Worm (Caenorhabditis elegans) whole organism, L4 larva: ENCODE data around the gene gcna-1.
A peak's percentile ranks its signal among the peaks of the same experiment; 100 is the strongest.

Experiments used
- F49E8.2 ChIP-seq: sonication (generic microtip); optimal IDR thresholded peaks from 2 replicates; lab custom pipeline; 2016; ENCODE audit warnings: missing compliant biosample characterization, mild to moderate bottlenecking, missing genetic modification characterization, borderline replicate concordance
- R02D3.7 ChIP-seq: fragments of 150-350 bp; sonication (generic microtip); optimal IDR thresholded peaks from 3 replicates; lab custom pipeline; 2014; ENCODE audit warnings: missing biosample characterization, missing genetic modification characterization
- T20F7.1 ChIP-seq: fragments of 200-800 bp; sonication (Bioruptor generic); optimal IDR thresholded peaks from 2 replicates; lab custom pipeline; 2018; ENCODE audit warnings: mild to moderate bottlenecking, missing genetic modification characterization, missing compliant biosample characterization
- Y105C5A.15 ChIP-seq: fragments of 200-800 bp; sonication (Bioruptor generic); IDR thresholded peaks from 2 replicates; pipeline ENCODE4 v1.3.6; 2022; ENCODE audit warnings: missing genetic modification characterization, missing compliant biosample characterization
- Y5F2A.4 ChIP-seq: fragments of 200-800 bp; sonication (Bioruptor generic); optimal IDR thresholded peaks from 2 replicates; lab custom pipeline; 2018; ENCODE audit warnings: mild to moderate bottlenecking, missing genetic modification characterization, missing compliant biosample characterization
- ZK337.2 ChIP-seq: fragments of 200-800 bp; sonication (Bioruptor generic); IDR thresholded peaks from 2 replicates; pipeline ENCODE4 v1.3.6; 2022; ENCODE audit warnings: missing genetic modification reagents, missing genetic modification characterization, missing compliant biosample characterization
- aha-1 ChIP-seq: fragments of 150-350 bp; peaks from one replicate; lab custom pipeline; 2014; ENCODE audit warnings: missing biosample characterization, missing genetic modification characterization
- ama-1 ChIP-seq: fragments of 150-350 bp; optimal IDR thresholded peaks from 2 replicates; lab custom pipeline; 2014; ENCODE audit warnings: inconsistent platforms, mixed read lengths
- arid-1 ChIP-seq: fragments of 200-800 bp; sonication (Bioruptor generic); conservative IDR thresholded peaks from 2 replicates; pipeline ENCODE4 v1.3.6; 2022; ENCODE audit warnings: missing genetic modification reagents, missing genetic modification characterization, missing compliant biosample characterization
- ceh-20 ChIP-seq: fragments of 200-800 bp; sonication (Bioruptor generic); IDR thresholded peaks from 2 replicates; pipeline ENCODE4 v1.3.6; 2022; ENCODE audit warnings: missing genetic modification reagents, missing genetic modification characterization, missing compliant biosample characterization
- ceh-62 ChIP-seq: sonication (generic microtip); optimal IDR thresholded peaks from 2 replicates; lab custom pipeline; 2017; ENCODE audit warnings: missing biosample characterization, missing genetic modification characterization
- ces-1 ChIP-seq: fragments of 150-350 bp; sonication (generic microtip); optimal IDR thresholded peaks from 4 replicates; lab custom pipeline; 2014; ENCODE audit warnings: missing biosample characterization, missing genetic modification reagents, missing genetic modification characterization
- ctbp-1 ChIP-seq: fragments of 200-800 bp; sonication (Bioruptor generic); IDR thresholded peaks from 2 replicates; pipeline ENCODE4 v1.3.6; 2022; ENCODE audit warnings: missing genetic modification reagents, missing genetic modification characterization, missing compliant biosample characterization
- daf-16 ChIP-seq, 3 experiments: sonication (generic microtip); optimal IDR thresholded peaks; 2 replicates each; lab custom pipeline; 2016 to 2017; ENCODE audit warnings: missing genetic modification characterization in 3 of 3, missing genetic modification reagents in 3 of 3, mild to moderate bottlenecking in 2 of 3, missing compliant biosample characterization in 2 of 3, missing biosample characterization in 1 of 3, moderate library complexity in 1 of 3
- daf-19 ChIP-seq: fragments of 200-800 bp; sonication (Bioruptor generic); conservative IDR thresholded peaks from 2 replicates; pipeline ENCODE4 v1.3.6; 2022; ENCODE audit warnings: missing genetic modification characterization, missing compliant biosample characterization
- dmd-6 ChIP-seq: fragments of 200-800 bp; sonication (Bioruptor generic); IDR thresholded peaks from 2 replicates; pipeline ENCODE4 v1.3.6; 2022; ENCODE audit warnings: missing genetic modification reagents, missing genetic modification characterization, missing compliant biosample characterization
- dmd-8 ChIP-seq: fragments of 200-800 bp; sonication (Bioruptor generic); IDR thresholded peaks from 2 replicates; pipeline ENCODE4 v1.3.6; 2022; ENCODE audit warnings: missing genetic modification characterization, missing compliant biosample characterization
- dve-1 ChIP-seq: sonication (generic microtip); optimal IDR thresholded peaks from 2 replicates; lab custom pipeline; 2017; ENCODE audit warnings: antibody characterized with exemption, mild to moderate bottlenecking, missing genetic modification characterization, missing compliant biosample characterization; ENCODE audit not compliant: insufficient read depth
- egl-27 ChIP-seq: sonication (generic microtip); optimal IDR thresholded peaks from 3 replicates; lab custom pipeline; 2017; ENCODE audit warnings: missing biosample characterization, missing genetic modification reagents, missing genetic modification characterization
- egl-43 ChIP-seq: fragments of 200-800 bp; sonication (Bioruptor generic); IDR thresholded peaks from 2 replicates; pipeline ENCODE4 v1.3.6; 2022; ENCODE audit warnings: missing genetic modification reagents, missing genetic modification characterization, missing compliant biosample characterization
- fkh-10 ChIP-seq: fragments of 150-350 bp; optimal IDR thresholded peaks from 2 replicates; lab custom pipeline; 2014; ENCODE audit warnings: missing biosample characterization, missing genetic modification reagents, missing genetic modification characterization
- hlh-11 ChIP-seq: fragments of 200-800 bp; sonication (Bioruptor generic); optimal IDR thresholded peaks from 2 replicates; lab custom pipeline; 2018; ENCODE audit warnings: mild to moderate bottlenecking, missing genetic modification characterization, missing compliant biosample characterization
- hlh-30 ChIP-seq: sonication (generic microtip); optimal IDR thresholded peaks from 2 replicates; lab custom pipeline; 2017; ENCODE audit warnings: antibody characterized with exemption, mild to moderate bottlenecking, missing genetic modification characterization, missing compliant biosample characterization; ENCODE audit not compliant: insufficient read depth
- hmg-1.1 ChIP-seq: fragments of 200-800 bp; sonication (Bioruptor generic); IDR thresholded peaks from 2 replicates; pipeline ENCODE4 v1.3.6; 2022; ENCODE audit warnings: missing genetic modification reagents, missing genetic modification characterization, missing compliant biosample characterization
- lin-1 ChIP-seq: fragments of 200-800 bp; sonication (Bioruptor generic); IDR thresholded peaks from 2 replicates; pipeline ENCODE4 v1.3.6; 2022; ENCODE audit warnings: missing genetic modification reagents, missing genetic modification characterization, missing compliant biosample characterization
- lsy-2 ChIP-seq, 2 experiments: fragments of 150-350 bp in 1 of 2; sonication (generic microtip) in 1 of 2; optimal IDR thresholded peaks; 2 replicates each; lab custom pipeline; 2014 to 2017; ENCODE audit warnings: missing biosample characterization in 2 of 2, missing genetic modification characterization in 2 of 2
- mxl-3 ChIP-seq: fragments of 200-800 bp; sonication (Bioruptor generic); optimal IDR thresholded peaks from 2 replicates; lab custom pipeline; 2018; ENCODE audit warnings: mild to moderate bottlenecking, missing genetic modification characterization, missing compliant biosample characterization
- nhr-111 ChIP-seq: fragments of 200-800 bp; sonication (Bioruptor generic); optimal IDR thresholded peaks from 2 replicates; lab custom pipeline; 2018; ENCODE audit warnings: mild to moderate bottlenecking, missing genetic modification characterization, missing compliant biosample characterization
- nhr-76 ChIP-seq: fragments of 150-350 bp; optimal IDR thresholded peaks from 2 replicates; lab custom pipeline; 2014; ENCODE audit warnings: missing biosample characterization, missing genetic modification characterization
- rbr-2 ChIP-seq: sonication (generic microtip); optimal IDR thresholded peaks from 2 replicates; lab custom pipeline; 2016; ENCODE audit warnings: missing genotype, missing genetic modification characterization, missing compliant biosample characterization
- snpc-1.2 ChIP-seq: fragments of 200-800 bp; sonication (Bioruptor generic); IDR thresholded peaks from 2 replicates; pipeline ENCODE4 v1.3.6; 2022; ENCODE audit warnings: missing genetic modification reagents, missing genetic modification characterization, missing compliant biosample characterization
- unc-62 ChIP-seq, 3 experiments: fragments of 150-350 bp in 1 of 3; sonication (generic microtip); optimal IDR thresholded peaks in 2 of 3; peaks in 1 of 3; 1 replicate in 1 of 3; 2 replicates in 2 of 3; lab custom pipeline; 2014 to 2017; ENCODE audit warnings: missing biosample characterization in 3 of 3, missing genetic modification characterization in 3 of 3, missing genetic modification reagents in 3 of 3, missing genotype in 1 of 3
- vab-7 ChIP-seq: fragments of 200-800 bp; sonication (Bioruptor generic); IDR thresholded peaks from 2 replicates; pipeline ENCODE4 v1.3.6; 2022; ENCODE audit warnings: missing genetic modification reagents, missing genetic modification characterization, missing compliant biosample characterization
- zag-1 ChIP-seq: fragments of 150-350 bp; optimal IDR thresholded peaks from 2 replicates; lab custom pipeline; 2014; ENCODE audit warnings: missing biosample characterization, missing genetic modification characterization
- zip-11 ChIP-seq: fragments of 200-800 bp; sonication (Bioruptor generic); IDR thresholded peaks from 2 replicates; pipeline ENCODE4 v1.3.6; 2022; ENCODE audit warnings: missing genetic modification characterization, missing compliant biosample characterization

Gene gcna-1

DNA sequence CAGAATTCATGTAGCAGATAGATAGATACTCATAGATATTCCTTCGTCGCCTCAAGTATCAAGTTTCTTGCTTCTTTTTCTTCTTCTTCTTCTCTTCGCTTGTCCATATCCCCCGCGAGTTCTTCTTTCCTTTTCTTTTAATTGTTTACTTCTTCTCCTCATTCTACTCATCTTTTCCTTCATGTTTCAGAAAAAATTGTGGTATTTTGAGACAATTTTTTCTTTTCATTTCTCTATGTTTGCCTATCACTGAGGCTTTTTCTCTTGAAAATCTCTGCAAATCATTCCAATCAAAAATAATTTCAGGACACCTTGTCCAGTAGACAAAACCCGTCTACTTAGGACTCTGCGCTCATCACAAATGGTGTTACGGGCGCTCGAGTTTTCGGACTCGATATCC is 16.0 kb downstream of the gcna-1 start, which contains the start of gene T04C9.1:
TSS of gene T04C9.1 (plus strand) at position 301 of the 400 bp plus-strand sequence.
- TF ChIP-seq nhr-111 (GFP tag; lab: Kevin White, UChicago) (no peak), daf-19 (GFP tag; lab: Robert Waterston, UW) (no peak), unc-62 (GFP tag; optimal IDR thresholded peaks at IDR 0.05 in 1 of 2; lab: Kevin White, UChicago) (no peak), unc-62 (tag; optimal IDR thresholded peaks at IDR 0.05; lab: Kevin White, UChicago) (no peak), R02D3.7 (tag; lab: Kevin White, UChicago) (no peak), ama-1 (no peak), ZK337.2 (GFP tag; lab: Robert Waterston, UW) (no peak), Y105C5A.15 (GFP tag; lab: Robert Waterston, UW) (no peak), mxl-3 (GFP tag; lab: Kevin White, UChicago) (no peak), lin-1 (no peak), arid-1 (GFP tag; lab: Robert Waterston, UW) (no peak), ctbp-1 (no peak)

DNA sequence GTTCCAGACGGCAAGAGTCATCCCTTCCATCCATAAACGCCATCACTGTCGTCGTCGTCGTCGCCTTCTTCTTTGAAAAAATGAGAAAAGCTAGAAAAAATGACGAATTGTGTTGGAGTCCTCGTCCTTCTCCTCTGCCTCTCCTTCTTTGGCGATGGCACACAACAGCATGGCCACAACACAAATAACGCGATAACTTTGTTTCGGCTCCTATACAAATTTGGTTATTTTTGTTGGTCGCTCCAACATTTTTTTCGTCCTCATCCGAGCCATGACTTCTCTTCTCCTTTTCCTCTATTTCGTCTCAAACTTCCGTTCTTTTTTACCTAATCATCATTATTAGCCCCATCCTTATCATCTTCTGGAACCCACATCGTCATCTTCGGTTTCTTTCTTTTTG is 16.8 kb downstream of the gcna-1 start:
- TF ChIP-seq rbr-2 (tag; lab: Kevin White, UChicago) (peak; percentile 16), vab-7 (GFP tag; lab: Robert Waterston, UW) (no peak), ctbp-1 (0 out of 2 replicates have a peak, but pooled peaks have one; percentile 36), T20F7.1 (GFP tag; lab: Kevin White, UChicago) (no peak), nhr-76 (no peak), F49E8.2 (tag; lab: Kevin White, UChicago) (no peak), lsy-2 (tag; optimal IDR thresholded peaks at IDR 0.05; lab: Kevin White, UChicago) (peak in 1 of 2 experiments; percentile 7), ces-1 (peak; percentile 88)

ce11 chrIII:5991142-5991930 is 17.5 kb downstream of the gcna-1 start, which contains the start of gene T04C9.2:
T04C9.2 (plus strand) TSS chrIII:5991880.
- TF ChIP-seq dve-1 (tag; lab: Kevin White, UChicago) (peak; percentile 50), egl-43 (GFP tag; lab: Robert Waterston, UW) (no peak), zip-11 (no peak), aha-1 (tag; lab: Kevin White, UChicago) (peak; percentile 82), hlh-30 (tag; lab: Kevin White, UChicago) (peak; percentile 38), lsy-2 (tag; optimal IDR thresholded peaks at IDR 0.05; lab: Kevin White, UChicago) (peak in 1 of 2 experiments; percentile 20), ceh-62 (no peak), dmd-6 (GFP tag; lab: Robert Waterston, UW) (peak; percentile 51; the same call in 1 of the 2 replicates), daf-16 (GFP tag; optimal IDR thresholded peaks at IDR 0.05; lab: Kevin White, UChicago) (no peak), daf-16 (tag; optimal IDR thresholded peaks at IDR 0.05; lab: Kevin White, UChicago) (no peak), egl-27 (tag; lab: Kevin White, UChicago) (no peak), fkh-10 (GFP tag; lab: Kevin White, UChicago) (peak; percentile 55), ctbp-1 (0 out of 2 replicates have a peak, but pooled peaks have one; percentile 45), ceh-20 (GFP tag; lab: Robert Waterston, UW) (peak; percentile 57; the same call in 1 of the 2 replicates), hlh-11 (tag; lab: Kevin White, UChicago) (peak; percentile 44), zag-1 (tag; lab: Kevin White, UChicago) (no peak)

DNA sequence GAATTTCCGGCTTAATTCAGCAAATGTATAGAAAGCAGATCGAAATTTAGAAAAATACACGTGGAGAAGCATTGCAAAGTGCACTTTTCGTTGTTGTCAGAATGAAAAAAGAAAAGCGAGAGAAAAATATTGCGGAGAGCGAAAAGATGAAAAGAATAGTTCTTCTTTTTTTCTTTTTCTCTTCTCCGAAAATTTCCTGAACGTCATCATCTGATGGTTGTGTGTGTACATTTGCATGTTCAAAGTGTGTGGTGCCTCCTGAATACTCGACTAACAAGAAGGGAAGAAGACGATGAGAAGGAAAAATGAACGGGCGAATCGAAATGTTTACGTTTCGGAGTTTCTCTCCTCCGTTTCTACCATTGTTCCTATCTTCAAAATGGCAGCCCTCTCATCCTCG is 18.8 kb downstream of the gcna-1 start:
- peak; percentile 31; the same call in 1 of the 2 replicates for TF ChIP-seq ctbp-1
- TF ChIP-seq dmd-8, result no peak
- 0 out of 2 replicates have a peak, but pooled peaks have one; percentile 12 for TF ChIP-seq dmd-6 (GFP tag; lab: Robert Waterston, UW)
- no peak for TF ChIP-seq Y5F2A.4 (GFP tag; lab: Kevin White, UChicago)
- TF ChIP-seq fkh-10 (GFP tag; lab: Kevin White, UChicago), result peak; percentile 41
- TF ChIP-seq mxl-3 (GFP tag; lab: Kevin White, UChicago), result no peak
- no peak for TF ChIP-seq snpc-1.2
- no peak for TF ChIP-seq hmg-1.1 (GFP tag; lab: Robert Waterston, UW)
- peak; percentile 9 for TF ChIP-seq hlh-11 (tag; lab: Kevin White, UChicago)
- TF ChIP-seq hlh-30 (tag; lab: Kevin White, UChicago), result peak; percentile 21
- TF ChIP-seq, all 104 proteins: peak for 5
